Fruit fly (Drosophila melanogaster): Measurements from ENCODE around the gene CG10352.

DNA sequence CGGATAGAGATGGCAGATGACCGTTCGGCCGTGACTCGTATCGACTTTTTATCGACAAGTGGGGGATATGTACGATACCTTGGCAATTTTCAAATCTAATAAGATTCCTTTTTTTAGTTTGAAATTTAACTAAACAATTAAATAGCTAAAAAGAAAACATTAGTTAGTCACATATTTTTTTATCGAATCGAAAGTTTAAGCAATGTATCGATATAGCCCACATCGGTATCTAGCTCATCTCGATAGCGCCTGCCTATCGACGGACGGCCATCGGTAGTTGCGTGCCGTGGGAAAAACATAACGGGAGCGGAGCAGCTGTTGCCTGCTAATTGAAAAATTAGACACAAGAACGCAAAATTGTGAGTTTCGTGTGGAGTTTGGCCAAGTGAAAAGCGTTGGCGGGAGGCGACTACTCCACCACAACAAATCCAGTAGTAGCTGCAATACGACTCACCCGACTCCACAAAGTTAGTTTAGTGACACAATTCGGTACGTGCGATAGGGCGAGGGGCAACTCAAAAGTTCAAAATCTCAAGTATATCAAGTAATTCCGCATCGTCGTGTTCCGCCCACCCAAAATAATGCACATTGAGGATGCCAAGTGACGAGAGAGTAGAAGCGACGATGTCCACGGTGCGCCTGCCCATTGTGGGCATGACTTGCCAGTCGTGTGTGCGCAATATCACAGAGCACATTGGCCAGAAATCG is 22.1 kb downstream of the CG10352 start, which contains the start of the genes CG10347 and ATP7:
- TF ChIP-seq CG32121 (GFP tag; IDR thresholded peaks at IDR 0.05) (0 out of 2 replicates have a peak, but pooled peaks have one; percentile 7), CG34367 (tag; optimal IDR thresholded peaks at IDR 0.05) (no peak), CG14655 (GFP tag; optimal IDR thresholded peaks at IDR 0.05) (no peak), Ets98B (GFP tag; IDR thresholded peaks at IDR 0.05) (no peak), CG8301 (tag; optimal IDR thresholded peaks at IDR 0.05) (no peak), CG13204 (GFP tag; optimal IDR thresholded peaks at IDR 0.05) (no peak), CG8159 (tag; optimal IDR thresholded peaks at IDR 0.05) (no peak), Pif1B (GFP tag; optimal IDR thresholded peaks at IDR 0.05) (no peak), CG15710 (tag; optimal IDR thresholded peaks at IDR 0.05) (no peak), gl (tag; optimal IDR thresholded peaks at IDR 0.05) (no peak), Snoo (tag; optimal IDR thresholded peaks at IDR 0.05) (peak; percentile 2)
